Fruit fly (Drosophila melanogaster) whole organism, pupa: ENCODE measurements around the gene CG9312.

Experiments used
- CG10348 ChIP-seq: fragments of 200-800 bp; sonication (Bioruptor generic); IDR thresholded peaks from 2 replicates; pipeline ENCODE4 v1.3.6; 2022; ENCODE audit warnings: missing biosample characterization, missing genetic modification characterization
- CG12605 ChIP-seq: fragments of 200-800 bp; sonication (Bioruptor generic); IDR thresholded peaks from 2 replicates; pipeline ENCODE4 v1.3.6; 2022; ENCODE audit warnings: missing biosample characterization, missing genetic modification characterization
- CG13204 ChIP-seq: fragments of 200-800 bp; sonication (Bioruptor generic); optimal IDR thresholded peaks from 2 replicates; lab custom pipeline; 2018; ENCODE audit warnings: missing biosample characterization, mild to moderate bottlenecking, missing genetic modification characterization, moderate library complexity
- CG14655 ChIP-seq: fragments of 200-800 bp; sonication (Bioruptor generic); optimal IDR thresholded peaks from 3 replicates; lab custom pipeline; 2017; ENCODE audit warnings: mild to moderate bottlenecking, missing biosample characterization, missing genetic modification reagents, missing genetic modification characterization
- CG15710 ChIP-seq: fragments of 200-800 bp; sonication (Bioruptor generic); optimal IDR thresholded peaks from 2 replicates; lab custom pipeline; 2018; ENCODE audit warnings: missing biosample characterization, mild to moderate bottlenecking, missing genetic modification characterization, moderate library complexity
- CG17806 ChIP-seq: fragments of 200-800 bp; sonication (Bioruptor generic); optimal IDR thresholded peaks from 2 replicates; lab custom pipeline; 2018; ENCODE audit warnings: missing biosample characterization, mild to moderate bottlenecking, missing genetic modification characterization, moderate library complexity
- CG32121 ChIP-seq: fragments of 200-800 bp; sonication (Bioruptor generic); IDR thresholded peaks from 2 replicates; pipeline ENCODE4 v1.3.6; 2022; ENCODE audit warnings: missing biosample characterization, missing genetic modification characterization
- CG34367 ChIP-seq: fragments of 200-800 bp; sonication (Bioruptor generic); optimal IDR thresholded peaks from 2 replicates; lab custom pipeline; 2018; ENCODE audit warnings: missing biosample characterization, mild to moderate bottlenecking, missing genetic modification characterization
- CG4496 ChIP-seq: fragments of 200-800 bp; sonication (Bioruptor generic); IDR thresholded peaks from 3 replicates; pipeline ENCODE4 v1.3.6; 2022; ENCODE audit warnings: missing biosample characterization, missing genetic modification characterization
- CG8159 ChIP-seq: fragments of 200-800 bp; sonication (Bioruptor generic); optimal IDR thresholded peaks from 3 replicates; lab custom pipeline; 2018; ENCODE audit warnings: missing biosample characterization, mild to moderate bottlenecking, missing genetic modification characterization, moderate library complexity
- CG8301 ChIP-seq: fragments of 200-800 bp; sonication (Bioruptor generic); optimal IDR thresholded peaks from 2 replicates; lab custom pipeline; 2018; ENCODE audit warnings: missing biosample characterization, mild to moderate bottlenecking, missing genetic modification characterization
- CG9948 ChIP-seq: fragments of 200-800 bp; sonication (Bioruptor generic); optimal IDR thresholded peaks from 2 replicates; lab custom pipeline; 2018; ENCODE audit warnings: missing biosample characterization, mild to moderate bottlenecking, missing genetic modification characterization, moderate library complexity
- D1 ChIP-seq: fragments of 200-800 bp; sonication (Bioruptor generic); optimal IDR thresholded peaks from 2 replicates; lab custom pipeline; 2018; ENCODE audit warnings: missing biosample characterization, mild to moderate bottlenecking, missing genetic modification characterization, moderate library complexity
- EcR ChIP-seq: fragments of 200-800 bp; sonication (Bioruptor generic); optimal IDR thresholded peaks from 3 replicates; lab custom pipeline; 2019; ENCODE audit warnings: missing biosample characterization, missing genetic modification characterization, mild to moderate bottlenecking, moderate library complexity, missing genetic modification reagents
- Ets98B ChIP-seq: fragments of 200-800 bp; sonication (Bioruptor generic); IDR thresholded peaks from 2 replicates; pipeline ENCODE4 v1.3.6; 2022; ENCODE audit warnings: missing biosample characterization, missing genetic modification characterization
- Pif1A ChIP-seq: fragments of 200-800 bp; sonication (Bioruptor generic); optimal IDR thresholded peaks from 3 replicates; lab custom pipeline; 2016; ENCODE audit warnings: missing biosample characterization, missing genetic modification characterization
- Pif1B ChIP-seq: fragments of 200-800 bp; sonication (Bioruptor generic); optimal IDR thresholded peaks from 3 replicates; lab custom pipeline; 2016; ENCODE audit warnings: missing biosample characterization, missing genetic modification characterization
- Snoo ChIP-seq: fragments of 200-800 bp; sonication (Bioruptor generic); optimal IDR thresholded peaks from 3 replicates; lab custom pipeline; 2017; ENCODE audit warnings: missing biosample characterization, mild to moderate bottlenecking, missing genetic modification characterization, inconsistent platforms
- fd96Ca ChIP-seq: fragments of 200-800 bp; sonication (Bioruptor generic); IDR thresholded peaks from 3 replicates; pipeline ENCODE4 v1.3.6; 2022; ENCODE audit warnings: missing biosample characterization, missing genetic modification characterization
- gl ChIP-seq: fragments of 200-800 bp; sonication (Bioruptor generic); optimal IDR thresholded peaks from 2 replicates; lab custom pipeline; 2018; ENCODE audit warnings: missing biosample characterization, mild to moderate bottlenecking, missing genetic modification characterization
- rn ChIP-seq: fragments of 200-800 bp; sonication (Bioruptor generic); IDR thresholded peaks from 2 replicates; pipeline ENCODE4 v1.3.6; 2022; ENCODE audit warnings: missing biosample characterization, missing genetic modification characterization

Gene CG9312

DNA sequence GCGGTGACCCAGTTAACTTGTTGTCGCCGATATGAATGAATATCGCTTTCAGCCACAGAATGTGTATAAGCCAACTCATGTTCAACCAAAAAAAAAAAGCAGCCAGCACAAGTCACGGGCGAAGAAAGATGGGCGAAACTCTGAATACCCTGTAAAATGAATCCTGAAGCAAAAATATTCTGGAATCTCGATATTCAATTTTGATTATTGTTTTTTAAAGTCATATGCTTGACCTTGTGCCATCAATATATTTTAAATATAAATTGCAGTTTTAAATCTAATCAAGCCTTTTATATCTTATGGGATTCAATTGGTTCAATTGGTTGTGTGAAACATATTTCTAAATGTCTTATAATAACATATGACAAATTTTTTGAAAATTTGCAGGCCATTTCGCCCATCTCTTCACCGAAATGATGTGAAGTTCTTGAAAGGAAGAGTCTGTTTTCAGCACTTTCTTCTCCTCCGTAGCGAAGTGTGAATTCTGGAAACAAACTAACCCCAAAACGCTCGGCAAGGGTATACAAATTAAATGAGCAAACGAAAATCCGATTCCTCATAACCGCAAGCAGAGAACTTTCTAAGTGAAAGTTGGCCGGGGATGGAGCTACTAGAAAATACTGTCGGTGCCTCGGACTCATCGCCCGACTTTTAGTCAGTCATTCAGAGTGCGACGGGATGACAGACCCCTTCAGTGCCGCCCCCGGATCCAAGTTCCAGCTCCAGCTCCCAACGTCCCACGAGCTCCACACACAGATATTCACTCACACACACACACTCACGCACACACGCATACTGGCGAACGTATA, 50.2 kb downstream of the CG9312 start:
- 0 out of 3 replicates have a peak, but pooled peaks have one; percentile 19 for TF ChIP-seq fd96Ca (GFP tag; lab: Robert Waterston, UW)
- TF ChIP-seq CG10348 (GFP tag; lab: Robert Waterston, UW) = no peak
- peak; percentile 45; the same call in 1 of the 2 replicates for TF ChIP-seq CG32121
- 0 out of 3 replicates have a peak, but pooled peaks have one; percentile 18 for TF ChIP-seq CG4496
- TF ChIP-seq CG13204 (GFP tag; lab: Kevin White, UChicago) = no peak

- TF ChIP-seq CG8301 (tag; lab: Kevin White, UChicago) = no peak
- TF ChIP-seq Ets98B (GFP tag; lab: Robert Waterston, UW) = peak; percentile 45; the same call in 1 of the 2 replicates
- TF ChIP-seq CG13204 (GFP tag; lab: Kevin White, UChicago) = peak; percentile 31
- peak; percentile 29 for TF ChIP-seq Pif1A (GFP tag; lab: Kevin White, UChicago)
- peak; percentile 11 for TF ChIP-seq EcR (GFP tag; lab: Kevin White, UChicago)
- no peak for TF ChIP-seq CG17806 (tag; lab: Kevin White, UChicago)
- peak; percentile 34 for TF ChIP-seq CG8159 (tag; lab: Kevin White, UChicago)
- no peak for TF ChIP-seq CG10348 (GFP tag; lab: Robert Waterston, UW)
- TF ChIP-seq CG4496 = no peak
- no peak for TF ChIP-seq CG14655 (GFP tag; lab: Kevin White, UChicago)
- no peak for TF ChIP-seq CG9948 (tag; lab: Kevin White, UChicago)
- TF ChIP-seq CG12605 (GFP tag; lab: Robert Waterston, UW) = peak; percentile 43; the same call in 1 of the 2 replicates
- TF ChIP-seq CG15710 (tag; lab: Kevin White, UChicago) = peak; percentile 11
- no peak for TF ChIP-seq CG34367 (tag; lab: Kevin White, UChicago)
- no peak; the same call in 1 of the 2 replicates for TF ChIP-seq CG32121
- TF ChIP-seq Pif1B (GFP tag; lab: Kevin White, UChicago) = peak; percentile 27
- no peak for TF ChIP-seq rn (GFP tag; lab: Robert Waterston, UW)
- peak; percentile 65 for TF ChIP-seq Snoo (tag; lab: Kevin White, UChicago)
- no peak for TF ChIP-seq D1 (tag; lab: Kevin White, UChicago)
- TF ChIP-seq gl = peak; percentile 43
- no peak for TF ChIP-seq fd96Ca (GFP tag; lab: Robert Waterston, UW)
These were observed 50.8 kb downstream of the CG9312 start for dm6 chr3R:13816375-13816711.
